Worm (Caenorhabditis elegans): Measurements from ENCODE around the gene ZK1307.1.
A peak's percentile ranks its signal among the peaks of the same experiment; 100 is the strongest.

The ZK1307.1 gene

DNA sequence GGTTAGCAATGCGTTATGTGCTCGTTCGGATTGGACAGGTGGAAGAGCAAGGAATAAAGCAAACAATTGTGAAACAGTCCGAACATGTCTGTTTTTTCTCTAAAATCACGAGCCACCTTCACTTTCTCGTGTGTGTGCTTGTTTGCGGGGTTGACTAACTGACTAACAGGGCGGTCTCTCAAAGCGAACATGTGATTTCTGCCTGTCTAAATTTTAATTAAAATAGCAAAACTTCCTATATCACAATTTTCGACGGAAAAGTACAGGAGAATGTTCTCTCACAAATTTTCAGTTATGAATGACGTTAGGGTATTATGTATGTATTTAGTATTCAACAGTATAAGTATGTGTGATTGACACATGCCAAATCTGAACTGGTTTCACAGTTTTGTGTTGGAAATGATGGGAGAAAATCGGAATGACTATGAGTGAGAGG lies 33.4 kb downstream of the ZK1307.1 start (continued):
- no peak for TF ChIP-seq spr-3 (GFP tag; optimal IDR thresholded peaks at IDR 0.05)
- TF ChIP-seq unc-39 (tag; optimal IDR thresholded peaks at IDR 0.05) = no peak
- no peak for TF ChIP-seq lim-7 (GFP tag; IDR thresholded peaks at IDR 0.05)
- no peak for TF ChIP-seq lir-3 (tag; optimal IDR thresholded peaks at IDR 0.05)
- peak in 1 of 2 experiments; percentile 34 for TF ChIP-seq daf-16 (GFP tag; optimal IDR thresholded peaks at IDR 0.05)
- peak; percentile 29 for TF ChIP-seq daf-16 (tag; optimal IDR thresholded peaks at IDR 0.05)
- no peak for TF ChIP-seq ZK337.2 (GFP tag; IDR thresholded peaks at IDR 0.05)
- TF ChIP-seq hif-1 (tag; optimal IDR thresholded peaks at IDR 0.05) = peak in 1 of 2 experiments; percentile 12
- no peak for TF ChIP-seq vab-7 (GFP tag; IDR thresholded peaks at IDR 0.05)
- TF ChIP-seq ztf-11 (tag; optimal IDR thresholded peaks at IDR 0.05) = no peak
- no peak for TF ChIP-seq aha-1 (tag)
- TF ChIP-seq zfp-2 (tag; optimal IDR thresholded peaks at IDR 0.05) = no peak
- TF ChIP-seq zip-11 (GFP tag; IDR thresholded peaks at IDR 0.05) = no peak
- no peak for TF ChIP-seq nhr-25 (tag; optimal IDR thresholded peaks at IDR 0.05; ENCODE audit: borderline replicate concordance, insufficient read depth)
- TF ChIP-seq nhr-111 (GFP tag; optimal IDR thresholded peaks at IDR 0.05) = no peak
- TF ChIP-seq ctbp-1 (GFP tag; IDR thresholded peaks at IDR 0.05) = no peak
- no peak for TF ChIP-seq nhr-77 (tag; optimal IDR thresholded peaks at IDR 0.05)
- TF ChIP-seq ceh-82 (tag; optimal IDR thresholded peaks at IDR 0.05) = no peak
- TF ChIP-seq T20F7.1 (GFP tag; optimal IDR thresholded peaks at IDR 0.05) = peak; percentile 56
- peak; percentile 76 for TF ChIP-seq dmd-6 (GFP tag; IDR thresholded peaks at IDR 0.05)
- no peak for TF ChIP-seq lin-13 (GFP tag; optimal IDR thresholded peaks at IDR 0.05)
- TF ChIP-seq T26A8.4 (GFP tag; IDR thresholded peaks at IDR 0.05) = no peak
- TF ChIP-seq pha-4 (GFP tag; IDR thresholded peaks at IDR 0.05) = peak; percentile 17; the same call in 1 of the 2 replicates
- peak; percentile 59 for TF ChIP-seq pha-4 (tag; optimal IDR thresholded peaks at IDR 0.05)
- no peak for TF ChIP-seq saeg-2 (GFP tag; IDR thresholded peaks at IDR 0.05)
- no peak for TF ChIP-seq dpl-1 (GFP tag; optimal IDR thresholded peaks at IDR 0.05)
- no peak for TF ChIP-seq egl-43 (GFP tag; IDR thresholded peaks at IDR 0.05)
- TF ChIP-seq lin-15B (tag; optimal IDR thresholded peaks at IDR 0.05) = no peak
- TF ChIP-seq Y105C5A.15 (GFP tag; IDR thresholded peaks at IDR 0.05) = no peak
- TF ChIP-seq nhr-48 (tag; optimal IDR thresholded peaks at IDR 0.05) = no peak
- TF ChIP-seq F44E2.7 (GFP tag; IDR thresholded peaks at IDR 0.05) = no peak
- no peak for TF ChIP-seq php-3 (GFP tag; IDR thresholded peaks at IDR 0.05)
- no peak for TF ChIP-seq ceh-62 (tag; optimal IDR thresholded peaks at IDR 0.05)
- no peak for TF ChIP-seq R02D3.7 (tag; optimal IDR thresholded peaks at IDR 0.05)
- TF ChIP-seq ces-1 (GFP tag; optimal IDR thresholded peaks at IDR 0.05) = no peak
- TF ChIP-seq mdt-29 (GFP tag; IDR thresholded peaks at IDR 0.05) = no peak
- TF ChIP-seq mxl-2 (GFP tag; conservative IDR thresholded peaks at IDR 0.05) = no peak
- TF ChIP-seq nhr-102 (tag; optimal IDR thresholded peaks at IDR 0.05) = peak; percentile 1
- peak; percentile 63 for TF ChIP-seq dve-1 (tag; optimal IDR thresholded peaks at IDR 0.05; ENCODE audit: insufficient read depth)
- TF ChIP-seq madf-9 (GFP tag; conservative IDR thresholded peaks at IDR 0.05) = no peak
- TF ChIP-seq lin-29 (GFP tag; IDR thresholded peaks at IDR 0.05) = no peak
- TF ChIP-seq nhr-42 (GFP tag; IDR thresholded peaks at IDR 0.05) = no peak
- no peak for TF ChIP-seq madf-5 (GFP tag; IDR thresholded peaks at IDR 0.05)
- TF ChIP-seq ceh-44 (GFP tag; IDR thresholded peaks at IDR 0.05) = no peak
- no peak for TF ChIP-seq daf-8 (GFP tag; IDR thresholded peaks at IDR 0.05)
- no peak for TF ChIP-seq F26F4.8 (GFP tag; conservative IDR thresholded peaks at IDR 0.05)
- no peak for TF ChIP-seq attf-4 (tag; optimal IDR thresholded peaks at IDR 0.05)
- TF ChIP-seq nhr-237 (tag; optimal IDR thresholded peaks at IDR 0.05) = no peak
- no peak for TF ChIP-seq tag-97 (GFP tag; IDR thresholded peaks at IDR 0.05)
- TF ChIP-seq ceh-28 (tag; optimal IDR thresholded peaks at IDR 0.05) = no peak
- TF ChIP-seq hlh-11 (tag; optimal IDR thresholded peaks at IDR 0.05) = peak; percentile 73
- no peak for TF ChIP-seq nhr-6 (tag; optimal IDR thresholded peaks at IDR 0.05)
- TF ChIP-seq F10B5.3 (tag; optimal IDR thresholded peaks at IDR 0.05) = no peak
